Worm (Caenorhabditis elegans) whole organism, L2 larva: ENCODE data around the gene F53G2.1.

Experiments used
- C34F6.9 ChIP-seq: fragments of 150-350 bp; optimal IDR thresholded peaks from 2 replicates; lab custom pipeline; 2014; ENCODE audit warnings: missing biosample characterization, missing genetic modification characterization
- F13H6.1 ChIP-seq: sonication (generic microtip); optimal IDR thresholded peaks from 2 replicates; lab custom pipeline; 2016; ENCODE audit warnings: missing genetic modification characterization, missing compliant biosample characterization
- R02D3.7 ChIP-seq: fragments of 150-350 bp; optimal IDR thresholded peaks from 2 replicates; lab custom pipeline; 2014; ENCODE audit warnings: missing biosample characterization, missing genetic modification characterization
- Y55F3AM.14 ChIP-seq: fragments of 200-800 bp; sonication (Bioruptor generic); optimal IDR thresholded peaks from 2 replicates; lab custom pipeline; 2018; ENCODE audit warnings: mild to moderate bottlenecking, missing genetic modification characterization, missing compliant biosample characterization
- aly-2 ChIP-seq: fragments of 150-350 bp; optimal IDR thresholded peaks from 2 replicates; lab custom pipeline; 2014; ENCODE audit warnings: missing biosample characterization, missing genetic modification characterization
- ama-1 ChIP-seq: fragments of 150-350 bp; optimal IDR thresholded peaks from 2 replicates; lab custom pipeline; 2018; ENCODE audit warnings: inconsistent platforms
- ceh-16 ChIP-seq: fragments of 150-350 bp; optimal IDR thresholded peaks from 2 replicates; lab custom pipeline; 2014; ENCODE audit warnings: missing biosample characterization, missing genetic modification characterization
- dmd-4 ChIP-seq: sonication (generic microtip); optimal IDR thresholded peaks from 2 replicates; lab custom pipeline; 2017; ENCODE audit warnings: missing biosample characterization, missing genetic modification characterization
- egl-27 ChIP-seq: sonication (generic microtip); optimal IDR thresholded peaks from 3 replicates; lab custom pipeline; 2017; ENCODE audit warnings: missing biosample characterization, missing genetic modification reagents, missing genetic modification characterization
- fos-1 ChIP-seq: fragments of 150-350 bp; optimal IDR thresholded peaks from 2 replicates; lab custom pipeline; 2014; ENCODE audit warnings: missing biosample characterization, missing genetic modification characterization
- lin-11 ChIP-seq: fragments of 150-350 bp; sonication (generic microtip); optimal IDR thresholded peaks from 2 replicates; lab custom pipeline; 2014; ENCODE audit warnings: missing biosample characterization, missing genetic modification characterization, inconsistent platforms, mixed read lengths
- lin-13 ChIP-seq: fragments of 150-350 bp; optimal IDR thresholded peaks from 2 replicates; lab custom pipeline; 2014; ENCODE audit warnings: missing biosample characterization, missing genetic modification reagents, missing genetic modification characterization
- lin-39 ChIP-seq: fragments of 150-350 bp; optimal IDR thresholded peaks from 2 replicates; lab custom pipeline; 2014; ENCODE audit warnings: missing biosample characterization, missing genetic modification reagents, missing genetic modification characterization
- lsy-2 ChIP-seq, 2 experiments: fragments of 150-350 bp in 1 of 2; sonication (generic microtip) in 1 of 2; optimal IDR thresholded peaks; 2 replicates each; lab custom pipeline; 2014 to 2017; ENCODE audit warnings: missing biosample characterization in 2 of 2, missing genetic modification characterization in 2 of 2
- mab-5 ChIP-seq: fragments of 150-350 bp; optimal IDR thresholded peaks from 2 replicates; lab custom pipeline; 2014; ENCODE audit warnings: missing biosample characterization, missing genetic modification characterization
- mdl-1 ChIP-seq, 2 experiments: fragments of 150-350 bp in 1 of 2; sonication (generic microtip) in 1 of 2; optimal IDR thresholded peaks; 2 replicates each; lab custom pipeline; 2017; ENCODE audit warnings: missing biosample characterization in 2 of 2, missing genetic modification characterization in 2 of 2
- nhr-10 ChIP-seq: sonication (generic microtip); optimal IDR thresholded peaks from 2 replicates; lab custom pipeline; 2017; ENCODE audit warnings: missing biosample characterization, missing genetic modification characterization
- nhr-129 ChIP-seq: fragments of 150-350 bp; optimal IDR thresholded peaks from 2 replicates; lab custom pipeline; 2014; ENCODE audit warnings: missing biosample characterization, missing genetic modification characterization
- nhr-23 ChIP-seq: fragments of 150-350 bp; optimal IDR thresholded peaks from 2 replicates; lab custom pipeline; 2014; ENCODE audit warnings: missing biosample characterization, missing genetic modification reagents, missing genetic modification characterization
- nhr-6 ChIP-seq: fragments of 150-350 bp; optimal IDR thresholded peaks from 2 replicates; lab custom pipeline; 2014; ENCODE audit warnings: missing biosample characterization, missing genetic modification characterization
- peb-1 ChIP-seq: fragments of 150-350 bp; optimal IDR thresholded peaks from 2 replicates; lab custom pipeline; 2014; ENCODE audit warnings: missing biosample characterization, missing genetic modification characterization
- sem-4 ChIP-seq: fragments of 150-350 bp; optimal IDR thresholded peaks from 2 replicates; lab custom pipeline; 2014; ENCODE audit warnings: missing biosample characterization, missing genetic modification reagents, missing genetic modification characterization
- sma-3 ChIP-seq: sonication (generic microtip); optimal IDR thresholded peaks from 2 replicates; lab custom pipeline; 2016; ENCODE audit warnings: missing genetic modification reagents, missing genetic modification characterization, missing compliant biosample characterization
- sma-9 ChIP-seq, 2 experiments: fragments of 150-350 bp in 1 of 2; sonication (generic microtip) in 1 of 2; optimal IDR thresholded peaks; 2 replicates each; lab custom pipeline; 2014 to 2016; ENCODE audit warnings: missing genetic modification characterization in 2 of 2, mild to moderate bottlenecking in 1 of 2, missing biosample characterization in 1 of 2, missing compliant biosample characterization in 1 of 2, missing genetic modification reagents in 1 of 2, moderate library complexity in 1 of 2
- snpc-4 ChIP-seq: fragments of 150-350 bp; optimal IDR thresholded peaks from 2 replicates; lab custom pipeline; 2014; ENCODE audit warnings: missing biosample characterization, missing genetic modification characterization
- unc-39 ChIP-seq: fragments of 150-350 bp; optimal IDR thresholded peaks from 2 replicates; lab custom pipeline; 2014; ENCODE audit warnings: missing biosample characterization, missing genetic modification characterization
- unc-62 ChIP-seq: fragments of 150-350 bp; optimal IDR thresholded peaks from 2 replicates; lab custom pipeline; 2014; ENCODE audit warnings: missing biosample characterization, missing genetic modification reagents, missing genetic modification characterization
- ztf-11 ChIP-seq: sonication (generic microtip); optimal IDR thresholded peaks from 2 replicates; lab custom pipeline; 2017; ENCODE audit warnings: missing biosample characterization, missing genetic modification characterization
- ztf-4 ChIP-seq: fragments of 150-350 bp; optimal IDR thresholded peaks from 2 replicates; lab custom pipeline; 2014; ENCODE audit warnings: missing biosample characterization, missing genetic modification characterization

The F53G2.1 gene

ce11 chrII:2454822-2455221 lies 33.7 kb upstream of the F53G2.1 start:
- TF ChIP-seq mab-5, result no peak
- no peak for TF ChIP-seq lsy-2 (tag; optimal IDR thresholded peaks at IDR 0.05; lab: Kevin White, UChicago)
- TF ChIP-seq sma-9 (GFP tag; optimal IDR thresholded peaks at IDR 0.05; lab: Kevin White, UChicago), result peak; percentile 9
- no peak for TF ChIP-seq sma-9 (tag; optimal IDR thresholded peaks at IDR 0.05; lab: Kevin White, UChicago)
- TF ChIP-seq sma-3 (GFP tag; lab: Kevin White, UChicago), result peak; percentile 27
- no peak for TF ChIP-seq sem-4 (tag; lab: Kevin White, UChicago)
- TF ChIP-seq peb-1 (tag; lab: Kevin White, UChicago), result peak; percentile 77
- no peak for TF ChIP-seq snpc-4 (tag; lab: Kevin White, UChicago)
- TF ChIP-seq aly-2 (tag; lab: Kevin White, UChicago), result no peak
- peak; percentile 88 for TF ChIP-seq F13H6.1 (tag; lab: Kevin White, UChicago)
- peak; percentile 65 for TF ChIP-seq nhr-129 (tag; lab: Kevin White, UChicago)
- TF ChIP-seq fos-1 (tag; lab: Kevin White, UChicago), result peak; percentile 85
- no peak for TF ChIP-seq nhr-23 (tag; lab: Kevin White, UChicago)

- no peak for TF ChIP-seq Y55F3AM.14 (GFP tag; lab: Kevin White, UChicago)
- no peak for TF ChIP-seq aly-2 (tag; lab: Kevin White, UChicago)
- TF ChIP-seq lsy-2 (tag; optimal IDR thresholded peaks at IDR 0.05; lab: Kevin White, UChicago), result peak in 1 of 2 experiments; percentile 71
- no peak for TF ChIP-seq egl-27 (tag; lab: Kevin White, UChicago)
- TF ChIP-seq nhr-6, result no peak
Observed at ce11 chrII:2455931-2456576, 32.4 kb upstream of the F53G2.1 start.

- no peak for TF ChIP-seq unc-39 (tag; lab: Kevin White, UChicago)
- no peak for TF ChIP-seq lin-39 (tag; lab: Kevin White, UChicago)
- no peak for TF ChIP-seq ztf-4 (tag; lab: Kevin White, UChicago)
- no peak for TF ChIP-seq C34F6.9 (tag; lab: Kevin White, UChicago)
- TF ChIP-seq unc-62, result no peak
- TF ChIP-seq ceh-16 (tag; lab: Kevin White, UChicago), result no peak
- TF ChIP-seq aly-2 (tag; lab: Kevin White, UChicago), result no peak
- TF ChIP-seq, all 48 proteins: peak for 0
Observed at ce11 chrII:2456973-2457372, 31.5 kb upstream of the F53G2.1 start.

- TF ChIP-seq ztf-11, result no peak
- no peak for TF ChIP-seq Y55F3AM.14 (GFP tag; lab: Kevin White, UChicago)
- TF ChIP-seq nhr-10 (tag; lab: Kevin White, UChicago), result no peak
- TF ChIP-seq R02D3.7, result no peak
- TF ChIP-seq lin-39 (tag; lab: Kevin White, UChicago), result no peak
- no peak for TF ChIP-seq nhr-6
- TF ChIP-seq lin-13 (GFP tag; lab: Kevin White, UChicago), result no peak
Observed at ce11 chrII:2458881-2459280, 29.6 kb upstream of the F53G2.1 start, which contains the start of gene pqn-42. Gene pqn-42 (minus strand): TSS chrII:2458981.

ce11 chrII:2468885-2469284 lies 19.6 kb upstream of the F53G2.1 start:
- TF ChIP-seq C34F6.9 (tag; lab: Kevin White, UChicago), result no peak
- TF ChIP-seq aly-2 (tag; lab: Kevin White, UChicago), result no peak
- TF ChIP-seq mdl-1 (tag; optimal IDR thresholded peaks at IDR 0.05; lab: Kevin White, UChicago), result no peak
- TF ChIP-seq, all 48 proteins: peak for 0

ce11 chrII:2473270-2473669 lies 15.2 kb upstream of the F53G2.1 start, which contains the start of gene tsr-1:
Gene tsr-1 (minus strand): TSS chrII:2473370.
- no peak for TF ChIP-seq lin-11

ce11 chrII:2478543-2478942 lies 9.9 kb upstream of the F53G2.1 start, which contains the start of gene mnat-1:
Gene mnat-1 (minus strand): TSS chrII:2478643.
- TF ChIP-seq lin-13 (GFP tag; lab: Kevin White, UChicago), result no peak
- TF ChIP-seq dmd-4 (tag; lab: Kevin White, UChicago), result no peak
- no peak for TF ChIP-seq ama-1
- no peak for TF ChIP-seq snpc-4 (tag; lab: Kevin White, UChicago)
- TF ChIP-seq, all 48 proteins: peak for 0
